Fruit fly (Drosophila melanogaster): ENCODE measurements around the gene CG9795.

DNA sequence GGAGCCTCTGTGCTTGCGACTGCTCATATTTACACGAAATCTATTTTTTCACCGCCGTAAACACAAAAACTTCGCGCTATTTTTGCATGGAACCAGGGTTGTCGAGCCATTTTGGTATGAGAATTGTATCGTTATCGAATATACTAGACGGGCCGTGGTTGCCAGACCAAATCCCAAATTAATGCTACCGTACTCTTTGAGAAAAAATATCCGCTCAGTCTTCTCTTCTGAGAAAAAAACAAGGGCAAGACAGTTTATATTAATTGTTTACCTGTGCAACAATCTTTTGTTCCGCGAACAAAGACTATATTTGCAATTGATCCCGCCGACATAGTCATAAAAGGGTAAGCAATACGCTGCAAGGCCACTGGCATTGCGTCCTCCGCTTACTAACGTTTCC, 18.1 kb downstream of the CG9795 start, which contains the start of the genes Skp2 and CG1103:
- TF ChIP-seq Hr78 (GFP tag; optimal IDR thresholded peaks at IDR 0.05) (no peak), sage (GFP tag; optimal IDR thresholded peaks at IDR 0.05) (no peak), Abd-B (GFP tag; optimal IDR thresholded peaks at IDR 0.05) (no peak)

All from whole organism, wandering third instar larva.